Worm (Caenorhabditis elegans) whole organism, L4/young adult: ENCODE measurements around the gene C43G2.3.
A peak's percentile ranks its signal among the peaks of the same experiment; 100 is the strongest.
"Not testable (repeated sequence)": the region's sequence is repeated elsewhere in the genome, so short reads cannot be mapped to it uniquely, and the experiment has no call there.

Source experiments
- W03F9.2 ChIP-seq: fragments of 150-350 bp; optimal IDR thresholded peaks from 2 replicates; lab custom pipeline; 2014; ENCODE audit warnings: missing biosample characterization, missing genetic modification characterization
- dao-5 ChIP-seq: sonication (generic microtip); optimal IDR thresholded peaks from 2 replicates; lab custom pipeline; 2016; ENCODE audit warnings: missing genotype, missing genetic modification characterization, moderate library complexity, missing compliant biosample characterization
- him-1 ChIP-seq: sonication (generic microtip); optimal IDR thresholded peaks from 2 replicates; lab custom pipeline; 2016; ENCODE audit warnings: missing genotype, missing genetic modification reagents, missing genetic modification characterization, missing compliant biosample characterization

The C43G2.3 gene

DNA sequence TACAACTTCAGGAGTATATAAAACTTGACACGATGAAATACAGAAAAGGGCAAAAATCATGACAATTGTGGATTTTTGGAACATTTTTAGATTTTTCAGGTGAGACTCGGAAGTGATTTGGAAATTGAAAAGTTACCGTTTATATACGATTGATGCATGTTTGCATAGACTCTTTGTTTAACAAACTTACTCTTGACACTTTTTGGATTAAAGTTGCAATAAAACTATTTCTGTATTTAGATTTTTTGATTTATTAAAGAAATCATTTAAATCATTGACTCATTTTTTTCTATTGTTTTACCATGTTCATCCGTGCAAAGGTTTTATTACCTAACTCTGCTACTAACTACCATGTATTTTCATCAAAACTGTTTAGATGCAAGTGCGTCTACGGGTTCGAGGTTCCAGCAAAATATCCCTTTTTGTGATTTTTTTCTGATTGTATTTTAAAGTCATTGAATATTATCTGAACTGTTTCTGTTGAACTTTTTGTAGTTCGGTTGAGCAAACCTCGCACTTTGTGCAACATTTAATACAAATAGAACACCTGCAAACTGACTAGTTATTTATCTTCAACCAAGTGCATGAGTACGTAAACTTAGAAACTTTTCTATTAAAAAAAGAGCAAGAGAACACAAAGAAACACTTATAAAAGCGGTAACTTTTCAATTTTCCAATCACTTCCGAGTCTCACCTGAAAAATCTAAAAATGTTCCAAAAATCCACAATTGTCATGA lies 13.2 kb downstream of the C43G2.3 start, which contains the start of the genes nspb-1 and nspb-2:
Gene nspb-1, minus strand, starts transcription at position 101 of the 737 bp plus-strand sequence.
Gene nspb-2, plus strand, starts transcription at position 687 of the 737 bp plus-strand sequence.
- TF ChIP-seq W03F9.2, dao-5, him-1: not testable (repeated sequence)

- TF ChIP-seq him-1, W03F9.2, dao-5: not testable (repeated sequence)
Measured at ce11 chrIV:6594871-6595270, 16.9 kb downstream of the C43G2.3 start, which contains the start of gene nspb-3. TSS of gene nspb-3 (minus strand) at chrIV:6594971.

ce11 chrIV:6595912-6596311 lies 17.9 kb downstream of the C43G2.3 start, which contains the start of gene F38A5.22:
TSS of gene F38A5.22 (minus strand) at chrIV:6595940.
- TF ChIP-seq W03F9.2 (no peak), him-1 (no peak), dao-5 (no peak)

DNA sequence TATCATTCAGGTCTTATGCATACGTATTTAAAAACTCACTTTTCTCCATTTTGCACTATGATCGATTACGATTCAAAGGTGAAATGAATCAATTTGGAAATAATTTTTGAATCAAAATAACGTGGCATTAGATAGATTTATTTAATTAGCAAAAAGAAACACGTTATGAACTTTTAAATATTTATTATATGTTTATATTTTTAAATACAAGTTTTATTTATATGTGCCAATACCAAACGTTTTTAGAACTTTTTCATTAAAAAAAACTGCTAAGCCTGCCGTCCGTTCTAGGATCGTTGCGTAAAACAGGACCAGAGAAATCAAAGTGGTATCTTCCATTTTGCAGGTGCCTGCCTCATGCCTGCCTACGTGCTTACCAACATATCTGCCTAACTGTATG lies 19.3 kb downstream of the C43G2.3 start, which contains the start of gene F38A5.6:
Gene F38A5.6, minus strand, starts transcription at position 101 of the 400 bp plus-strand sequence.
- no peak for TF ChIP-seq dao-5
- TF ChIP-seq him-1: no peak
- no peak for TF ChIP-seq W03F9.2

DNA sequence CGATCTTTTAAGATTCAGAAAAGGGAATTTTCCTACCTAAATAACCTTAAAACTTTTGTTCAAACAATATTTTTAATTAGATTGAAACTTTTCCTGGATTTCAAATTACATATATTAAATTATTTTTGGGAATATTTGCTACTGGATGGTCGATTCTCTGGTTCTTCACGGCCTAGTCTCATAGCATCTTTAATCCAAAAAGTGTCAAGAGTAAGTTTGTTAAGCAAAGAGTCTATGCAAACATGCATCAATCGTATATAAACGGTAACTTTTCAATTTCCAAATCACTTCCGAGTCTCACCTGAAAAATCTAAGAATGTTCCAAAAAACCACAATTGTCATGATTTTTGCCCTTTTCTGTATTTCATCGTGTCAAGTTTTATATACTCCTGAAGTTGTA lies 19.9 kb downstream of the C43G2.3 start, which contains the start of gene nspb-4:
Gene nspb-4, plus strand, starts transcription at position 301 of the 400 bp plus-strand sequence.
- TF ChIP-seq dao-5, him-1, W03F9.2: not testable (repeated sequence)

- TF ChIP-seq dao-5, him-1, W03F9.2: not testable (repeated sequence)
Measured at ce11 chrIV:6598740-6599139, 20.7 kb downstream of the C43G2.3 start, which contains the start of gene nspb-5. TSS of gene nspb-5 (plus strand) at chrIV:6599040.

DNA sequence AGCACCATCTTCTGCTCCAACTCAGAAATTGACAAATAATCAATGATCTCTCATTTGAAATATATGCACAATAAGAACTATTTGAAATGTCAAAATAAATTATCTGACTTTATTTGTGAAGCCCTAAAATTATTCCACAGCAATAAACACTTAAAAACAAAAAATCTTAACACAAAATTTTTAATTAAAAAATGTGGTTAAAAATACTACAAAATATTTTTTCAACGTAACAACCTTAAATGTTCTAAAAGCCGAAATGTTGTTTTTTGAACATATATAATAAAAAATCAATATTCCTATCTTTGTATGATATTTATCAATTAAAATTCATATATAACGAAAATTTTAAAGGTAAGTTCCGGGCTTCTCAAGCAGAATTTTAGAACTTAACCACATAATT lies 21.4 kb downstream of the C43G2.3 start, which contains the start of gene F38A5.8:
Gene F38A5.8, plus strand, starts transcription at position 301 of the 400 bp plus-strand sequence.
- TF ChIP-seq W03F9.2: no peak

DNA sequence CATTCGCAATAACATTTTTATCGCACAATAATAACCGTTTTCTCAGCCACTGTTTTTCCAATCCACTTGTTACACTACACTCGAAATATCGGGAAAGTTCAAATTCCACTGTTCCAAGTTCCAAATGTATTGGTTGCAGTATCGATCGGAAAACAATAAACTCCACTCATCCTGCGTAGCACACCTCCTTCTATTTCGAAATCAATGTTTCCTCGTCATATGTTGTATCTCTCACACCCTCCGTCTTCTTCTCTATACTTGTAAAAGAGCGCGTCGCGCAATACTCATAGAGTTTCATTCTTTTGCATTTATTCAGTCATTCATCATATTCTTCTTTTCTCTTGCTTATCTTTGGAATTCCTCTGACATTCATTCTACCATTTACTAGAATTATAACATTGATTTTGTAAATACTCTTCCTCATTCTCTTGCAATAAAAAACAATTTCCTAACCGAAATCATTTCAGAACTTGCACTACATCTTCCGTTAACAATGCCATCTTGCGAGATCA lies 23.3 kb downstream of the C43G2.3 start, which contains the start of gene sup-36:
Gene sup-36, plus strand, starts transcription at position 462 of the 512 bp plus-strand sequence.
- no peak for TF ChIP-seq dao-5
- no peak for TF ChIP-seq W03F9.2
- no peak for TF ChIP-seq him-1

DNA sequence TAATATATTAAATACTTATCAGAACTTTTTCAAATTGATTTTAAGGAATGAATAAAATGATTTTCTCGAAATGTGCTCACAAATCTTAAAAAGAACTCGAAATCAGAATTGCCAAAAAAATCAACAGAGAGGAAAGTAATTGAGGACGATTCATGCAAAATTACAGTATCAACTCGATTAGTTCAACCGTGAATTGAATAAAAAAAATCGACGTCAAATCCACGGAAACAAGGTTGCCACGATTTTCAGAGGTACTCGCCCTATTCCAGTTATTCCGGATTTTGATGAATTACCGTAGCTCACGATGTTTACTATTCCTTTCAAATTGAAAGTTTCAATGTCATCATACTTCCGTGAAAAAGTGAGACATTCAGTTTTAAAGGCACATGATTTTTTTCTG lies 24.4 kb downstream of the C43G2.3 start, which contains the start of gene F15B10.3:
Gene F15B10.3, plus strand, starts transcription at position 301 of the 400 bp plus-strand sequence.
- TF ChIP-seq him-1 (no peak), dao-5 (no peak), W03F9.2 (no peak)

- TF ChIP-seq him-1 (no peak), dao-5 (no peak), W03F9.2 (no peak)
Measured at ce11 chrIV:6603549-6603948, 25.5 kb downstream of the C43G2.3 start.

- TF ChIP-seq W03F9.2 (no peak), him-1 (no peak), dao-5 (no peak)
Measured at ce11 chrIV:6605863-6606262, 27.8 kb downstream of the C43G2.3 start, which contains the start of gene nstp-2. TSS of gene nstp-2 (minus strand) at chrIV:6606188.

ce11 chrIV:6606587-6606986 lies 28.6 kb downstream of the C43G2.3 start:
- TF ChIP-seq dao-5 (no peak), him-1 (no peak), W03F9.2 (no peak)

DNA sequence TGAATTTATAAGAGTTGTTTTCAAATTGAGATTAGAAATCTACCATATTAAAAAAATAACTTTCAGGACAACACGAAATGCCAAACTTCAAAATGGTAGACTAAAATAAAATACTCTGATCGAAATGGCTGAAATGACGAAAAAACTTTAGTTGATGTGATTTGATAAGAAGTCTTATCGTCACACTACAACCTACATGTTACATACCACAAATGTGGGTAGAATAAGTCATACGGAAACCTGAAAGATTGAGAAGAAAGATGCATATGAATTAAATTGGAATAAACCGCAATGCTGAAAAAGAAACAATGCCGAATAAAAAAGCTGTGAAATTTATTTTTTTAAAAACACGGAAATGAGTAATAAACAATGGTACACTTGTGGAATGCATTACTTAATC lies 29.0 kb downstream of the C43G2.3 start:
- no peak for TF ChIP-seq dao-5
- TF ChIP-seq W03F9.2: no peak
- TF ChIP-seq him-1: no peak

- peak; percentile 16 for TF ChIP-seq W03F9.2
- TF ChIP-seq him-1: no peak
- TF ChIP-seq dao-5: no peak
Measured at ce11 chrIV:6613296-6613695, 35.3 kb downstream of the C43G2.3 start, which contains the start of gene drh-1. TSS of gene drh-1 (minus strand) at chrIV:6613353.

ce11 chrIV:6618607-6619006 lies 40.6 kb downstream of the C43G2.3 start:
- TF ChIP-seq W03F9.2: peak; percentile 37
- no peak for TF ChIP-seq him-1
